Fruit fly (Drosophila melanogaster) Kc167 (cell line): Measurements from ENCODE around the gene CG11581.

Experiments
- psq ChIP-seq: fragments of >200 bp; optimal IDR thresholded peaks from 2 replicates; lab custom pipeline; 2017; ENCODE audit warnings: missing external identifiers
- ttk ChIP-seq: sonication (Bioruptor generic); optimal IDR thresholded peaks from 2 replicates; lab custom pipeline; 2017; ENCODE audit warnings: missing external identifiers

DNA sequence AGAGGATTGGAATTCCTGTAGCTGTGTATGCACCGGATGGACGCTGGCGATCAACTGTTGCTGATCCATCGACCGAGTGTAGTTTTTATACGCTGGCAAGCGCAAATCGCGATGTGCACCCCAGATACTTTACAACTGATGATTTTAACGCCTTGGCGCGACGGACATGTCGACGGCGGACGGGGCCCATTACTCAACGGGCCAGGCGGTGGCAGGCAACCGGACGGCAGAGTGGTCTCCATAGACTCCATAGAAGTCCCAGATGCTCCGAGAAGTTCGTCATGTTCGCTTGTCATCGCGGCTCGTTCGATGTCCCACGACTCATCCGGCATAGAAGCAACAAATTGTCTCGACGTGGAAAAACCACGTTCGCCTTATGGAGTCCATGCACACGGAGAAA, 15.2 kb downstream of the CG11581 start, which contains the start of gene CG13403:
- no peak for TF ChIP-seq psq (lab: Kevin White, UChicago)
- TF ChIP-seq ttk (lab: Kevin White, UChicago) = no peak
